Fruit fly (Drosophila melanogaster): ENCODE data around the gene Tsen54.

The Tsen54 gene

DNA sequence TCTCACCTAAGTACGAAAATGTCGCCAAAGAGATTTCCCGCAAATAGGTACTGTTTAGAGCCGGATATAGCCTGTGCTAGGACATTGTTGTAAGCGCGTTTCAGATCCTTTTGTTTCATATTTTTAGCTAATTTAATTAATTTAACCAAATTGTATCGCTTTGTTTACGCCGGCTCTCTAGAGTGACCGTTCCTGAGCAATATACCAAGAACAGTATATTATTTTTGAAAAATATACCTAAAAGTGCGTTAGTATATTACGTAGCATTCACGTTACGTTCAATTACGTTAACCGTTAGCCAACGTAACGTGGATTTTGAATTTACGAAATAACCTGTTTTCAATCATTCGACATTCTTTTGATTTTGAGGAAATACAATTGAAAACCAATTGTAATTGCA is 12.3 kb downstream of the Tsen54 start, which contains the start of gene thoc6:
Gene thoc6 (minus strand): TSS at position 204 of the 400 bp plus-strand sequence.
- no peak for TF ChIP-seq CG15710 (tag; optimal IDR thresholded peaks at IDR 0.05)
- no peak for TF ChIP-seq CG4496 (GFP tag; IDR thresholded peaks at IDR 0.05)
- TF ChIP-seq Pif1B (GFP tag; optimal IDR thresholded peaks at IDR 0.05): no peak
- TF ChIP-seq fd96Ca (GFP tag; IDR thresholded peaks at IDR 0.05): no peak

DNA sequence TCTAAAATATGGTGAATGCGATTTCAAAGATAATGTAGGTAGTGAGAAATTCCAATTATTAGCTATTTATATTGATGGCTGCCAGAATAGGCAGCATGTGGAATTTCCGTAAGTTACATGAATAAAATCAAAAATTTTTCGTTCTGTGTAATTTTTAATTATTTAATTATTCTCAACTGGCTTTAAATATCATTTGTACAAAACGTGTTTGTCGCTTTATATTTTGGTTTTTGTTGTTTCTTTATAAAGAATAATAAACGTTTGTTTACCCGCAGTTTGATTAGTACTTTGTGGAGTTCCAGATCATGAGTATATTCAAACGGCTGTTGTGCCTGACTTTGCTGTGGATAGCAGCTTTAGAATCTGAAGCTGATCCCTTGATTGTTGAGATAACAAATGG is 15.4 kb downstream of the Tsen54 start, which contains the start of gene Est-P:
Gene Est-P (plus strand): TSS at position 301 of the 400 bp plus-strand sequence.
- TF ChIP-seq CG17806 (tag; optimal IDR thresholded peaks at IDR 0.05) (no peak), Snoo (tag; optimal IDR thresholded peaks at IDR 0.05) (no peak), fd96Ca (GFP tag; IDR thresholded peaks at IDR 0.05) (no peak)

DNA sequence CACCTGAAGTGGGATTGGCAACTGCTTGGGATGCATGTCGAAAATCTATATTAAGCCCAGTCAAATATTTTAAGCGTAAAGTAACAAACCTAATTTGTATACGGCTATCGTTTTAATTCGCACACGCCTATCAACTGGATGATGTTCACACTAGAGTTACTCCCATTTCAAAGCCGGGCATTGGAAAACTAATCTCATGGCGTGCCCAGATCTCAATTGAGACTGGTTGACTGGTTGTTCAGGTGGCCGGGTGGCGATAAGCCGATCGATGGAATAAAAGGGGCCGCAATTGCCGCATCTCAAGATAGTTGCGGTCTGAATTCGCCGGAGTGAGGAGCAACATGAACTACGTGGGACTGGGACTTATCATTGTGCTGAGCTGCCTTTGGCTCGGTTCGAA is 17.3 kb downstream of the Tsen54 start, which contains the start of gene Est-6:
Gene Est-6 (plus strand): TSS at position 301 of the 400 bp plus-strand sequence.
- no peak for TF ChIP-seq Snoo (tag; optimal IDR thresholded peaks at IDR 0.05)
- no peak for TF ChIP-seq rn (GFP tag; IDR thresholded peaks at IDR 0.05)
- TF ChIP-seq gl (tag; optimal IDR thresholded peaks at IDR 0.05): no peak
- no peak for TF ChIP-seq D1 (tag; optimal IDR thresholded peaks at IDR 0.05)
- TF ChIP-seq CG8301 (tag; optimal IDR thresholded peaks at IDR 0.05): no peak
- no peak for TF ChIP-seq CG4496 (GFP tag; IDR thresholded peaks at IDR 0.05)
- no peak for TF ChIP-seq CG15710 (tag; optimal IDR thresholded peaks at IDR 0.05)
- TF ChIP-seq CG9948 (tag; optimal IDR thresholded peaks at IDR 0.05): no peak
- TF ChIP-seq Ets98B (GFP tag; IDR thresholded peaks at IDR 0.05): no peak
- no peak for TF ChIP-seq CG32121 (GFP tag; IDR thresholded peaks at IDR 0.05)
- no peak for TF ChIP-seq fd96Ca (GFP tag; IDR thresholded peaks at IDR 0.05)
- no peak for TF ChIP-seq CG17806 (tag; optimal IDR thresholded peaks at IDR 0.05)
- TF ChIP-seq CG13204 (GFP tag; optimal IDR thresholded peaks at IDR 0.05): no peak
- TF ChIP-seq CG34367 (tag; optimal IDR thresholded peaks at IDR 0.05): no peak

DNA sequence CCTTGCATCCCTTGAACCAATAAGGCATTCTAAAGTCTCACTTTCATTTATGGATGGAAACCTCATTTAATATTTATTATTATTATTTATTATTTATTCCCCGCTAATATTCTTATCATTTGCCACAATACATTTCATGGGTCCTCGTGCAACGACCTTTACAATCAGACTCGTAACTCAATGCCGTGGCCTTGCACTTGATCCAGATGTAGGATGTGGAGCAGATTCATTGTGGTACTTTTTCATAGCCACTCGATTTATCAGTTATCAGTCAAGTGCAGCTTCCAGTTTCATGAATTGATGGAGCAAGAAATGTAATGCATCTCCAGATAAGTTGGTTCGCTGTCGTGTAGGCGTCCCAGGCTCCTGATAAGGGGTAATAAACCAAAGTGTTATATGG is 20.5 kb downstream of the Tsen54 start:
- TF ChIP-seq rn (GFP tag; IDR thresholded peaks at IDR 0.05): no peak
- TF ChIP-seq D1 (tag; optimal IDR thresholded peaks at IDR 0.05): no peak
- no peak for TF ChIP-seq CG4496 (GFP tag; IDR thresholded peaks at IDR 0.05)
- no peak for TF ChIP-seq CG17806 (tag; optimal IDR thresholded peaks at IDR 0.05)
- no peak for TF ChIP-seq Pif1A (GFP tag; optimal IDR thresholded peaks at IDR 0.05)
- TF ChIP-seq Ets98B (GFP tag; IDR thresholded peaks at IDR 0.05): no peak
- TF ChIP-seq fd96Ca (GFP tag; IDR thresholded peaks at IDR 0.05): no peak

DNA sequence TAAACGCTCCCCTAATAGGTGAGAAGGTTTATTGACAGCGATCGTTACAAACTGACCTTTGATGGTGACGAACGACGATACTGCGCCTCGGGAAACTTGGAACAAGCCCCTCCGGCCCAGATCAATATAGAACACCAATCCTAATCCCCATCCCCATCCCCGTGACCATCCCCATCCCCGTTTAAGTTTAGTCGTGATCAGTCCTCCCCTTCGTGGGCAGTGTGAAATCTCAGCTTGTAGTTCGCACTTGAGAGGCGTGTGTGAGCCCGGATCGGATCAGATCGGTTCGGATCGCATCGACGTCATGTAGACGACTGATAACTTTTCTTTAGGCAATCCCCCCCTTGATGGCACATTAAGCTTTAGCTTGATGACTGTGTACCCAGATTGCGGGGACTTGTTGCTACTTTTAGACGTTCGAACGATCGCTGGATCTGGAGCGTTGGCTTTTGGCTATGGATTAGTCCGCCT is 21.2 kb downstream of the Tsen54 start, which contains the start of gene Miox:
Gene Miox (plus strand): TSS at position 421 of the 471 bp plus-strand sequence.
- TF ChIP-seq CG17806 (tag; optimal IDR thresholded peaks at IDR 0.05): no peak
- no peak for TF ChIP-seq CG9948 (tag; optimal IDR thresholded peaks at IDR 0.05)
- no peak for TF ChIP-seq rn (GFP tag; IDR thresholded peaks at IDR 0.05)
- TF ChIP-seq CG14655 (GFP tag; optimal IDR thresholded peaks at IDR 0.05): no peak
- no peak for TF ChIP-seq CG12605 (GFP tag; IDR thresholded peaks at IDR 0.05)
- TF ChIP-seq D1 (tag; optimal IDR thresholded peaks at IDR 0.05): no peak
- no peak for TF ChIP-seq CG15710 (tag; optimal IDR thresholded peaks at IDR 0.05)
- TF ChIP-seq CG10348 (GFP tag; IDR thresholded peaks at IDR 0.05): no peak
- TF ChIP-seq CG13204 (GFP tag; optimal IDR thresholded peaks at IDR 0.05): no peak
- no peak for TF ChIP-seq Ets98B (GFP tag; IDR thresholded peaks at IDR 0.05)
- no peak for TF ChIP-seq gl (tag; optimal IDR thresholded peaks at IDR 0.05)
- no peak for TF ChIP-seq CG4496 (GFP tag; IDR thresholded peaks at IDR 0.05)
- TF ChIP-seq Snoo (tag; optimal IDR thresholded peaks at IDR 0.05): no peak

DNA sequence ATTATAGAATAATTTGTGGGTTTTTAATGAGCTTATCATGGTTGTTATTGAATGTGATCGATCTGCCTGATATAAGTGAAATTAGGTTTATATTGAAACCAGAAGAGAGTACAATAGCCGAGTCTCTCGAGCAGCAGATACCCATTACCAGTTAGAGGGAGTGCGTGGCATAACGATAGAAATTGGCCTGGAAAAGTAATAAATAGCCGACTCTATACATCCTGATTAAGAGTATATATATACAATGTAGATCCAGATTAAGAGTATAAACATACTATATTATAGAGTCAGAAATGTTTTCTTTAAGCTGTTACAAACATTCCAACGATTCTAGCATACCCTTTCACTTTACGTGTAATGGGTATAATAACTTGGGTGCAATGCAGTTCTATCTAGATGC is 21.9 kb downstream of the Tsen54 start:
- TF ChIP-seq CG8301 (tag; optimal IDR thresholded peaks at IDR 0.05): no peak
- no peak for TF ChIP-seq CG13204 (GFP tag; optimal IDR thresholded peaks at IDR 0.05)
- TF ChIP-seq Snoo (tag; optimal IDR thresholded peaks at IDR 0.05): no peak
- TF ChIP-seq CG32121 (GFP tag; IDR thresholded peaks at IDR 0.05): no peak
- no peak for TF ChIP-seq EcR (GFP tag; optimal IDR thresholded peaks at IDR 0.05)
- no peak for TF ChIP-seq CG4496 (GFP tag; IDR thresholded peaks at IDR 0.05)
- TF ChIP-seq rn (GFP tag; IDR thresholded peaks at IDR 0.05): no peak
- TF ChIP-seq Ets98B (GFP tag; IDR thresholded peaks at IDR 0.05): no peak
- TF ChIP-seq CG17806 (tag; optimal IDR thresholded peaks at IDR 0.05): no peak

DNA sequence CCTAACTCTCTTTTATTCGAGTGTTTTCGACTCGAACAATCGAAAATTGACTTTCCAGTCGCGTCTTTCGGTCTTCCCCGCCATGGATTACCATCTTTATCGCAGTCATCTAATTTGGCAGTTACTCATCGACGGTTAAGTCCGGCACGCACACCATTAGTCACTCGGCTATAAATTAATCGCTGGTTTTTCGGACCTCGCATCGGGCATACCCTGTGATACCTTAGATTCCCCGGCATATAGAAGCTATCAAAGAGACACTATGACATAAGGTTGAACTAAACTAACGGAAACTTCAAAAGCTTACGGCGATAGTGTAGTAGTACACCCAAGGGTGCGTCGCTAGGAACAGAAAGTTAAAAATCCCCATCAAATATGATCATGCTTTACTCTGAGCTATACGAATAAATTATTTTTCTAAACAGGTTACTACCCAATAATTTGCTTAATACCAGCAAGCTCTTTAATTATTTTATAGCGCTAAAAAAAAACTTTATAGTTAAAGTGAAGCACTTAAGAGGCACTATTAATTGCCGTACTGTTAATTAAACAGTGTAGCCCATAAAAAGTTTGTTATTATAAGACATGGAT is 26.9 kb downstream of the Tsen54 start:
- TF ChIP-seq EcR (GFP tag; optimal IDR thresholded peaks at IDR 0.05) (no peak), CG12605 (GFP tag; IDR thresholded peaks at IDR 0.05) (no peak), Snoo (tag; optimal IDR thresholded peaks at IDR 0.05) (no peak), CG13204 (GFP tag; optimal IDR thresholded peaks at IDR 0.05) (no peak), CG17806 (tag; optimal IDR thresholded peaks at IDR 0.05) (no peak), CG32121 (GFP tag; IDR thresholded peaks at IDR 0.05) (no peak)

DNA sequence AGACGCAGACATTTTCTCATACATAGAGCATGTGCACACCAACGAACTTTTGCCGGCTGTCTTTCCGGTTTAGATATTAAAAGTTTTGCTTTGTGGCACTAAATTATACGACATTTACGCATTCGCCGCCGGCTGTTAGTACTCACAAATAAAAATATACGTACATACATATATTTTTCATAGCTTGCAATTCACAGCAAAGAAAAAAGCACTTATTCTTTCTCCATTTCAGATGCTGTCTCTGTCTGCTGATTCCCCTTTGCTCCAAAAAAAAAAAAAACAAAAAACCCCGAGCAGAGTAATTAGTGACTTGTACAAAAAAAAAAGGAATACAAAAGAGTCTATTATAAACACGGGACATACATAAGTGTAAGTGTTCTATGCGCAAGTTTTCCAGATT is 28.5 kb downstream of the Tsen54 start, which contains the start of gene CAH2:
Gene CAH2 (plus strand): TSS at position 301 of the 400 bp plus-strand sequence.
- TF ChIP-seq CG9948 (tag; optimal IDR thresholded peaks at IDR 0.05) (no peak), CG14655 (GFP tag; optimal IDR thresholded peaks at IDR 0.05) (no peak), D1 (tag; optimal IDR thresholded peaks at IDR 0.05) (no peak), Ets98B (GFP tag; IDR thresholded peaks at IDR 0.05) (no peak), rn (GFP tag; IDR thresholded peaks at IDR 0.05) (no peak), CG15710 (tag; optimal IDR thresholded peaks at IDR 0.05) (no peak)
